Fruit fly (Drosophila melanogaster): ENCODE results near the gene CG3939.

CG3939 gene

DNA sequence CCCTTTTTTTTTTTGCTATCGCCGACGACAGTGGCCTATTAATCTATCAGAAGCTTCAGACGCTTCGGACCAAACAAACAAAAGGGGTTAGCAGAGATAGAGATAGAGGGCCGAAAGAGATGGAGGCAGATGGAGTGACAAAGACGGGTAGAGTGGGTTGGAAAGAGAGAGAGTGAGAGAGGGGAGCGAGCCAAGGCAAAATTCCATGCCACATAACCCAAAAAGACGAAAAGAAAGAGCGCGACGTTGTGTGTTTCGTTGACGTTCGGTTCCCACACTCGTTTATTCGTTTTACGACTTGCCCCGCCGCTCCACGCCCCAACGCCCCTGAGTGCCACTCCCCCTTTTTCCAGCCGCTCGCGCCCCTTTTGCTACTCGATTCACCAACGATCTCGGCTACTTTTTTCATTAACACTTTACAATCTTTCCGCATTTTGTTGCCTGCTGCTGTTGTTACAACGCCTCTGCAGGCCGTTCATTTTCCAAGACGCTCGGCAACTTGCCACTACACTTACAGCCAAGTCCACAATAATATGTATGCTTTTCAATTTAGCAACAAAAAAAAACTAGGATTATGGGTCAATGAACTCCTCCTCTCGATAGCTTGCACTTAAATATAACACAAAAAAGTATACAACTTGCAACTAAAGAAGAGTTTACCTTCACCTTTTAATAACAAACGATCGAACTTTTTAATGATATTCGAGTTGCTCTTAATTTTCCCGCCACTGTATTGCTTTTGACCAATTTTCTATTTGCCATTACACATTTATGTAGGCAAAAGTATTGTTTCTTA lies 31.4 kb upstream of the CG3939 start (continued):
- TF ChIP-seq lz (GFP tag; optimal IDR thresholded peaks at IDR 0.05) (no peak), Ets96B (tag; optimal IDR thresholded peaks at IDR 0.05) (no peak), svp (GFP tag) (peak; percentile 6), CG1621 (tag; optimal IDR thresholded peaks at IDR 0.05) (no peak), Sox14 (GFP tag; optimal IDR thresholded peaks at IDR 0.05) (no peak), Sox102F (GFP tag; optimal IDR thresholded peaks at IDR 0.05) (no peak), CG8319 (GFP tag; optimal IDR thresholded peaks at IDR 0.05) (no peak), Hr38 (GFP tag; optimal IDR thresholded peaks at IDR 0.05) (no peak), fd85E (GFP tag; optimal IDR thresholded peaks at IDR 0.05) (no peak), CG34406 (GFP tag; optimal IDR thresholded peaks at IDR 0.05) (no peak), CG6163 (GFP tag; IDR thresholded peaks at IDR 0.05) (peak; percentile 52; the same call in 1 of the 3 replicates), CG3919 (GFP tag; optimal IDR thresholded peaks at IDR 0.05) (peak; percentile 18), CG15336 (GFP tag; IDR thresholded peaks at IDR 0.05) (peak; percentile 58), Blimp-1 (GFP tag; optimal IDR thresholded peaks at IDR 0.05) (no peak), salr (GFP tag; optimal IDR thresholded peaks at IDR 0.05) (peak in 1 of 2 experiments; percentile 32), eg (GFP tag; IDR thresholded peaks at IDR 0.05) (peak; percentile 50; the same call in 2 of the 3 replicates)

DNA sequence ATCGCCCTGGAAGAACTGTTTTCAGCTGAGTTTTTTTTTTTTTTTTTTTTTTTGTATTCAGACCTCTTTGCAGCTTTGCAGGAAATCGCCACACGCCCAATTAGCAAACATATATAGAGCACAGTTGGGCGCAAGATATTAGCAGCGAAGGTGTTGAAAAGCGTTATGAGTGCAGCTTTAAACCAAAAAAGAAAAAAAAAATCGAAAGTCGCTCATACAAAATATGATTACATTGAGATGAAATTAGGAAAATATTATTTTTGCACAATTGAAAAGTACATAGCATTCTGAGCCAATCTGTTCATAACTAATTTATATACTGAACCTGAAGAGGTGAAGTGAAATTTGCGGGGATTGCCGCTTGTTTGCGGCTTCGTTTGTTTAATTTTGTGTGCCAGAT lies 27.8 kb upstream of the CG3939 start:
- TF ChIP-seq Ets21C (GFP tag; optimal IDR thresholded peaks at IDR 0.05) (peak; percentile 9), CG15336 (GFP tag; IDR thresholded peaks at IDR 0.05) (peak; percentile 40; the same call in 1 of the 2 replicates), CG11294 (GFP tag; IDR thresholded peaks at IDR 0.05) (no peak), Lpt (GFP tag; optimal IDR thresholded peaks at IDR 0.05) (no peak), Eip93F (GFP tag; optimal IDR thresholded peaks at IDR 0.05) (peak; percentile 40), vri (GFP tag; optimal IDR thresholded peaks at IDR 0.05) (peak; percentile 16), CG6163 (GFP tag; IDR thresholded peaks at IDR 0.05) (peak; percentile 77; the same call in 2 of the 3 replicates), esn (GFP tag; optimal IDR thresholded peaks at IDR 0.05) (peak; percentile 61), CG8119 (GFP tag; IDR thresholded peaks at IDR 0.05) (no peak), CG4318 (GFP tag; optimal IDR thresholded peaks at IDR 0.05) (no peak), cyc (GFP tag; optimal IDR thresholded peaks at IDR 0.05) (peak; percentile 66), CG6276 (GFP tag; optimal IDR thresholded peaks at IDR 0.05) (peak; percentile 41), achi (GFP tag; optimal IDR thresholded peaks at IDR 0.05) (peak; percentile 34), CG8319 (GFP tag; optimal IDR thresholded peaks at IDR 0.05) (peak; percentile 34), CG7368 (GFP tag; optimal IDR thresholded peaks at IDR 0.05) (peak; percentile 17), eg (GFP tag; IDR thresholded peaks at IDR 0.05) (peak; percentile 66), Eip78C (GFP tag) (peak; percentile 82), pdm3 (GFP tag; optimal IDR thresholded peaks at IDR 0.05) (peak; percentile 32), CG32006 (GFP tag; optimal IDR thresholded peaks at IDR 0.05) (peak; percentile 31), Gug (GFP tag; IDR thresholded peaks at IDR 0.05) (no peak), fd59A (GFP tag; optimal IDR thresholded peaks at IDR 0.05) (no peak), Ets96B (tag; optimal IDR thresholded peaks at IDR 0.05) (peak; percentile 19), Met (GFP tag; optimal IDR thresholded peaks at IDR 0.05) (peak; percentile 74), acj6 (GFP tag; optimal IDR thresholded peaks at IDR 0.05) (peak; percentile 11), Sox14 (GFP tag; optimal IDR thresholded peaks at IDR 0.05) (peak; percentile 22), CG11762 (GFP tag; optimal IDR thresholded peaks at IDR 0.05; ENCODE audit: insufficient read depth) (peak; percentile 40), topi (GFP tag; optimal IDR thresholded peaks at IDR 0.05) (peak; percentile 79), CG16779 (tag; optimal IDR thresholded peaks at IDR 0.05) (no peak), CG3919 (GFP tag; optimal IDR thresholded peaks at IDR 0.05) (peak; percentile 51), CG34406 (GFP tag; optimal IDR thresholded peaks at IDR 0.05) (peak; percentile 19), fkh (GFP tag; optimal IDR thresholded peaks at IDR 0.05) (no peak), CG8632 (GFP tag; optimal IDR thresholded peaks at IDR 0.05) (peak; percentile 20), Sox102F (GFP tag; optimal IDR thresholded peaks at IDR 0.05) (peak; percentile 54), lz (GFP tag; optimal IDR thresholded peaks at IDR 0.05) (peak; percentile 48), Eip75B (GFP tag; optimal IDR thresholded peaks at IDR 0.05) (peak; percentile 54), CG6792 (GFP tag; optimal IDR thresholded peaks at IDR 0.05) (peak; percentile 2), CG6808 (GFP tag; optimal IDR thresholded peaks at IDR 0.05) (no peak), salr (GFP tag; optimal IDR thresholded peaks at IDR 0.05) (no peak), Hr4 (GFP tag; optimal IDR thresholded peaks at IDR 0.05) (peak; percentile 64), CG3032 (tag; optimal IDR thresholded peaks at IDR 0.05) (no peak), svp (GFP tag) (peak; percentile 86), Hr39 (GFP tag; optimal IDR thresholded peaks at IDR 0.05) (peak; percentile 50), Blimp-1 (GFP tag; optimal IDR thresholded peaks at IDR 0.05) (peak; percentile 28), CG31627 (GFP tag; optimal IDR thresholded peaks at IDR 0.05) (peak; percentile 51)

All from whole organism, prepupa.